Fruit fly (Drosophila melanogaster): ENCODE measurements around the gene CG18048.

The CG18048 gene

dm6 chr3R:6368100-6368499 is 22.2 kb downstream of the CG18048 start, which contains the start of gene CG42724 (continued):
- TF ChIP-seq bab2 (GFP tag; optimal IDR thresholded peaks at IDR 0.05) (peak; percentile 72), Xbp1 (GFP tag; optimal IDR thresholded peaks at IDR 0.05) (peak; percentile 67), esg (GFP tag; conservative IDR thresholded peaks at IDR 0.05) (peak; percentile 46), vfl (GFP tag; optimal IDR thresholded peaks at IDR 0.05) (peak; percentile 37), sim (GFP tag; IDR thresholded peaks at IDR 0.05) (0 out of 2 replicates have a peak, but pooled peaks have one; percentile 18), fd64A (GFP tag; optimal IDR thresholded peaks at IDR 0.05) (no peak), fd3F (GFP tag; optimal IDR thresholded peaks at IDR 0.05) (peak; percentile 6), pb (GFP tag; optimal IDR thresholded peaks at IDR 0.05) (peak; percentile 9), Lpt (GFP tag; optimal IDR thresholded peaks at IDR 0.05) (no peak), CG7839 (tag; optimal IDR thresholded peaks at IDR 0.05) (no peak), toy (GFP tag; IDR thresholded peaks at IDR 0.05) (no peak), tna (GFP tag; IDR thresholded peaks at IDR 0.05; ENCODE audit: partially characterized antibody) (no peak), CG11560 (tag; IDR thresholded peaks at IDR 0.05) (peak; percentile 99), Sin3A (optimal IDR thresholded peaks at IDR 0.05) (peak; percentile 83), CG16779 (GFP tag; IDR thresholded peaks at IDR 0.05) (no peak), CG18262 (tag; optimal IDR thresholded peaks at IDR 0.05) (no peak), CG32767 (GFP tag; IDR thresholded peaks at IDR 0.05) (no peak), NC2α (GFP tag; optimal IDR thresholded peaks at IDR 0.05) (peak; percentile 45), tx (GFP tag; optimal IDR thresholded peaks at IDR 0.05) (peak; percentile 62), Camta (GFP tag; optimal IDR thresholded peaks at IDR 0.05) (peak; percentile 78), zen (tag; optimal IDR thresholded peaks at IDR 0.05) (no peak), lmd (GFP tag; IDR thresholded peaks at IDR 0.05) (peak; percentile 55), CG34422 (GFP tag; IDR thresholded peaks at IDR 0.05) (peak; percentile 44; the same call in 1 of the 3 replicates), fd102C (GFP tag; optimal IDR thresholded peaks at IDR 0.05) (no peak), pho (GFP tag; optimal IDR thresholded peaks at IDR 0.05) (peak; percentile 74), nerfin-1 (tag; optimal IDR thresholded peaks at IDR 0.05) (no peak), ranshi (GFP tag; IDR thresholded peaks at IDR 0.05) (peak; percentile 72), maf-S (GFP tag; optimal IDR thresholded peaks at IDR 0.05) (peak; percentile 65), Vsx1 (GFP tag; optimal IDR thresholded peaks at IDR 0.05) (no peak), Ets65A (GFP tag) (peak; percentile 98), Gsc (GFP tag; IDR thresholded peaks at IDR 0.05) (no peak), ATbp (GFP tag; optimal IDR thresholded peaks at IDR 0.05) (no peak), CG15601 (tag; optimal IDR thresholded peaks at IDR 0.05) (no peak), usp (GFP tag; optimal IDR thresholded peaks at IDR 0.05) (no peak), CG34376 (GFP tag; optimal IDR thresholded peaks at IDR 0.05) (peak; percentile 13), gcm2 (GFP tag; optimal IDR thresholded peaks at IDR 0.05) (peak; percentile 32), HLHmδ (GFP tag; optimal IDR thresholded peaks at IDR 0.05) (no peak), aop (GFP tag; IDR thresholded peaks at IDR 0.05) (no peak), cg (GFP tag; optimal IDR thresholded peaks at IDR 0.05) (no peak), grn (GFP tag; optimal IDR thresholded peaks at IDR 0.05) (no peak), Hr51 (GFP tag; optimal IDR thresholded peaks at IDR 0.05) (peak in 1 of 2 experiments; percentile 58), sqz (GFP tag; optimal IDR thresholded peaks at IDR 0.05) (no peak), D19A (tag; optimal IDR thresholded peaks at IDR 0.05) (no peak), psq (GFP tag; optimal IDR thresholded peaks at IDR 0.05) (no peak), CG4617 (GFP tag; optimal IDR thresholded peaks at IDR 0.05; ENCODE audit: borderline replicate concordance) (peak; percentile 89), dan (GFP tag; IDR thresholded peaks at IDR 0.05) (no peak), ftz-f1 (GFP tag; optimal IDR thresholded peaks at IDR 0.05) (no peak)
